Worm (Caenorhabditis elegans): ENCODE measurements around the gene F35A5.2.

- TF ChIP-seq unc-62 (GFP tag; optimal IDR thresholded peaks at IDR 0.05) (peak; percentile 4), lin-13 (tag; optimal IDR thresholded peaks at IDR 0.05) (peak; percentile 94)
These were observed 1.6 kb upstream of the F35A5.2 start, which contains the start of gene F35A5.8 for ce11 chrX:3803314-3803713.

Measured in whole organism, mixed stage, embryonic.